Worm (Caenorhabditis elegans): ENCODE results near the gene cpr-2.

ce11 chrV:16537908-16538446 lies 4.1 kb upstream of the cpr-2 start, which contains the start of gene Y32B12B.2:
- peak; percentile 94 for TF ChIP-seq lsy-2 (tag; optimal IDR thresholded peaks at IDR 0.05)
- no peak for TF ChIP-seq flh-1 (GFP tag; optimal IDR thresholded peaks at IDR 0.05)
- no peak for TF ChIP-seq unc-62 (GFP tag; optimal IDR thresholded peaks at IDR 0.05)
- no peak for TF ChIP-seq snpc-4 (tag; optimal IDR thresholded peaks at IDR 0.05)
